Worm (Caenorhabditis elegans) whole organism, L4 larva: ENCODE results near the gene nol-9.

Source experiments
- F10B5.3 ChIP-seq: sonication (generic microtip); optimal IDR thresholded peaks from 2 replicates; lab custom pipeline; 2016; ENCODE audit warnings: mild to moderate bottlenecking, missing genetic modification characterization, missing compliant biosample characterization
- F49E8.2 ChIP-seq: sonication (generic microtip); optimal IDR thresholded peaks from 2 replicates; lab custom pipeline; 2016; ENCODE audit warnings: missing compliant biosample characterization, mild to moderate bottlenecking, missing genetic modification characterization, borderline replicate concordance
- R02D3.7 ChIP-seq: fragments of 150-350 bp; sonication (generic microtip); optimal IDR thresholded peaks from 3 replicates; lab custom pipeline; 2014; ENCODE audit warnings: missing biosample characterization, missing genetic modification characterization
- T26A8.4 ChIP-seq: fragments of 200-800 bp; sonication (Bioruptor generic); IDR thresholded peaks from 2 replicates; pipeline ENCODE4 v1.3.6; 2022; ENCODE audit warnings: missing genetic modification characterization, missing compliant biosample characterization
- Y105C5A.15 ChIP-seq: fragments of 200-800 bp; sonication (Bioruptor generic); IDR thresholded peaks from 2 replicates; pipeline ENCODE4 v1.3.6; 2022; ENCODE audit warnings: missing genetic modification characterization, missing compliant biosample characterization
- ZK337.2 ChIP-seq: fragments of 200-800 bp; sonication (Bioruptor generic); IDR thresholded peaks from 2 replicates; pipeline ENCODE4 v1.3.6; 2022; ENCODE audit warnings: missing genetic modification reagents, missing genetic modification characterization, missing compliant biosample characterization
- ZK546.5 ChIP-seq, 2 experiments: sonication (generic microtip); optimal IDR thresholded peaks; 2 replicates each; lab custom pipeline; 2017; ENCODE audit warnings: missing biosample characterization in 2 of 2, missing genetic modification characterization in 2 of 2
- aly-2 ChIP-seq: sonication (generic microtip); optimal IDR thresholded peaks from 2 replicates; lab custom pipeline; 2018; ENCODE audit warnings: missing biosample characterization, missing genetic modification characterization
- ama-1 ChIP-seq: fragments of 150-350 bp; optimal IDR thresholded peaks from 2 replicates; lab custom pipeline; 2014; ENCODE audit warnings: inconsistent platforms, mixed read lengths
- ceh-28 ChIP-seq: fragments of 150-350 bp; optimal IDR thresholded peaks from 2 replicates; lab custom pipeline; 2014; ENCODE audit warnings: missing biosample characterization, missing genetic modification reagents, missing genetic modification characterization
- daf-19 ChIP-seq: fragments of 200-800 bp; sonication (Bioruptor generic); conservative IDR thresholded peaks from 2 replicates; pipeline ENCODE4 v1.3.6; 2022; ENCODE audit warnings: missing genetic modification characterization, missing compliant biosample characterization
- daf-8 ChIP-seq: fragments of 200-800 bp; sonication (Bioruptor generic); IDR thresholded peaks from 2 replicates; pipeline ENCODE4 v1.3.6; 2022; ENCODE audit warnings: missing genetic modification characterization, missing compliant biosample characterization
- dmd-6 ChIP-seq: fragments of 200-800 bp; sonication (Bioruptor generic); IDR thresholded peaks from 2 replicates; pipeline ENCODE4 v1.3.6; 2022; ENCODE audit warnings: missing genetic modification reagents, missing genetic modification characterization, missing compliant biosample characterization
- dve-1 ChIP-seq: sonication (generic microtip); optimal IDR thresholded peaks from 2 replicates; lab custom pipeline; 2017; ENCODE audit warnings: antibody characterized with exemption, mild to moderate bottlenecking, missing genetic modification characterization, missing compliant biosample characterization; ENCODE audit not compliant: insufficient read depth
- egl-43 ChIP-seq: fragments of 200-800 bp; sonication (Bioruptor generic); IDR thresholded peaks from 2 replicates; pipeline ENCODE4 v1.3.6; 2022; ENCODE audit warnings: missing genetic modification reagents, missing genetic modification characterization, missing compliant biosample characterization
- fkh-10 ChIP-seq: fragments of 150-350 bp; optimal IDR thresholded peaks from 2 replicates; lab custom pipeline; 2014; ENCODE audit warnings: missing biosample characterization, missing genetic modification reagents, missing genetic modification characterization
- fos-1 ChIP-seq: fragments of 150-350 bp; optimal IDR thresholded peaks from 2 replicates; lab custom pipeline; 2014; ENCODE audit warnings: missing biosample characterization, missing genetic modification characterization
- lin-13 ChIP-seq: fragments of 150-350 bp; optimal IDR thresholded peaks from 2 replicates; lab custom pipeline; 2014; ENCODE audit warnings: missing biosample characterization, missing genetic modification reagents, missing genetic modification characterization
- lin-38 ChIP-seq: fragments of 200-800 bp; sonication (Bioruptor generic); IDR thresholded peaks from 2 replicates; pipeline ENCODE4 v1.3.6; 2022; ENCODE audit warnings: missing genetic modification reagents, missing genetic modification characterization, missing compliant biosample characterization
- lin-39 ChIP-seq: fragments of 150-350 bp; optimal IDR thresholded peaks from 2 replicates; lab custom pipeline; 2014; ENCODE audit warnings: missing biosample characterization, missing genetic modification reagents, missing genetic modification characterization
- lsy-2 ChIP-seq, 2 experiments: fragments of 150-350 bp in 1 of 2; sonication (generic microtip) in 1 of 2; optimal IDR thresholded peaks; 2 replicates each; lab custom pipeline; 2014 to 2017; ENCODE audit warnings: missing biosample characterization in 2 of 2, missing genetic modification characterization in 2 of 2
- mdl-1 ChIP-seq, 2 experiments: fragments of 150-350 bp in 1 of 2; sonication (generic microtip) in 1 of 2; optimal IDR thresholded peaks; 2 replicates each; lab custom pipeline; 2014 to 2017; ENCODE audit warnings: missing biosample characterization in 2 of 2, missing genetic modification characterization in 2 of 2
- mdt-29 ChIP-seq: fragments of 200-800 bp; sonication (Bioruptor generic); IDR thresholded peaks from 2 replicates; pipeline ENCODE4 v1.3.6; 2022; ENCODE audit warnings: missing genetic modification reagents, missing genetic modification characterization, missing compliant biosample characterization
- mes-2 ChIP-seq: sonication (generic microtip); optimal IDR thresholded peaks from 2 replicates; lab custom pipeline; 2016; ENCODE audit warnings: missing genotype, mild to moderate bottlenecking, missing genetic modification characterization, missing compliant biosample characterization; ENCODE audit not compliant: poor library complexity, severe bottlenecking
- mxl-2 ChIP-seq: fragments of 200-800 bp; sonication (Bioruptor generic); conservative IDR thresholded peaks from 2 replicates; pipeline ENCODE4 v1.3.6; 2022; ENCODE audit warnings: missing genetic modification reagents, missing genetic modification characterization, missing compliant biosample characterization
- mxl-3 ChIP-seq: fragments of 200-800 bp; sonication (Bioruptor generic); optimal IDR thresholded peaks from 2 replicates; lab custom pipeline; 2018; ENCODE audit warnings: mild to moderate bottlenecking, missing genetic modification characterization, missing compliant biosample characterization
- nhr-10 ChIP-seq: fragments of 150-350 bp; optimal IDR thresholded peaks from 2 replicates; lab custom pipeline; 2014; ENCODE audit warnings: missing biosample characterization, missing genetic modification characterization
- nhr-102 ChIP-seq: sonication (generic microtip); optimal IDR thresholded peaks from 2 replicates; lab custom pipeline; 2016; ENCODE audit warnings: mild to moderate bottlenecking, missing genetic modification characterization, moderate library complexity, missing compliant biosample characterization
- nhr-11 ChIP-seq: fragments of 150-350 bp; optimal IDR thresholded peaks from 2 replicates; lab custom pipeline; 2014; ENCODE audit warnings: missing biosample characterization, missing genetic modification characterization
- nhr-111 ChIP-seq: fragments of 200-800 bp; sonication (Bioruptor generic); optimal IDR thresholded peaks from 2 replicates; lab custom pipeline; 2018; ENCODE audit warnings: mild to moderate bottlenecking, missing genetic modification characterization, missing compliant biosample characterization
- nhr-6 ChIP-seq: fragments of 150-350 bp; optimal IDR thresholded peaks from 2 replicates; lab custom pipeline; 2014; ENCODE audit warnings: missing biosample characterization, missing genetic modification characterization
- php-3 ChIP-seq: fragments of 200-800 bp; sonication (Bioruptor generic); IDR thresholded peaks from 2 replicates; pipeline ENCODE4 v1.3.6; 2022; ENCODE audit warnings: missing genetic modification reagents, missing genetic modification characterization, missing compliant biosample characterization
- tra-1 ChIP-seq: fragments of 200-800 bp; sonication (Bioruptor generic); IDR thresholded peaks from 2 replicates; pipeline ENCODE4 v1.3.6; 2022; ENCODE audit warnings: missing genetic modification reagents, missing genetic modification characterization, missing compliant biosample characterization
- unc-130 ChIP-seq: sonication (generic microtip); optimal IDR thresholded peaks from 2 replicates; lab custom pipeline; 2016; ENCODE audit warnings: missing genetic modification reagents, missing genetic modification characterization, missing compliant biosample characterization
- unc-62 ChIP-seq, 3 experiments: fragments of 150-350 bp in 1 of 3; sonication (generic microtip); optimal IDR thresholded peaks in 2 of 3; peaks in 1 of 3; 1 replicate in 1 of 3; 2 replicates in 2 of 3; lab custom pipeline; 2014 to 2017; ENCODE audit warnings: missing biosample characterization in 3 of 3, missing genetic modification characterization in 3 of 3, missing genetic modification reagents in 3 of 3, missing genotype in 1 of 3
- zfp-2 ChIP-seq: sonication (generic microtip); optimal IDR thresholded peaks from 2 replicates; lab custom pipeline; 2016; ENCODE audit warnings: mild to moderate bottlenecking, missing genetic modification characterization, missing compliant biosample characterization
- zip-11 ChIP-seq: fragments of 200-800 bp; sonication (Bioruptor generic); IDR thresholded peaks from 2 replicates; pipeline ENCODE4 v1.3.6; 2022; ENCODE audit warnings: missing genetic modification characterization, missing compliant biosample characterization
- zip-2 ChIP-seq: fragments of 150-350 bp; optimal IDR thresholded peaks from 2 replicates; lab custom pipeline; 2014; ENCODE audit warnings: missing biosample characterization, missing genetic modification characterization
- ztf-11 ChIP-seq: fragments of 150-350 bp; optimal IDR thresholded peaks from 2 replicates; lab custom pipeline; 2014; ENCODE audit warnings: missing biosample characterization, missing genetic modification characterization

Gene nol-9

DNA sequence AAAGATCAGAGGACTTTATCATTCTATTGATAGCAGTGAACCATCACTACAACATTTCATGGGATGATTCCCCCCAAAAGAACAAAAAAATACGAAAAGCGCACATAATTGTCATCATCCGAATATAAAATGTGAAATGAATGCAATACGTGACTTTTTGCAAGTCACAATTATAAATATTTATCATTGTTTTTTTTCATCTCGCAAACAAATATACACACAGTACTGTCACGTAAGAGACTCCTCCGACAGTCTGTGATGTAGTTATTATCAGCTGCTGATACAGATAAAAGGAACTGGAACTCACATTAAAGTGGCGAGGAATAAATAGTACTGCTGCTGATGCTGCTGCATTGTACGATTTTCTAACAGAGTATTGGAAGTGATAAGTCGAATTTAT, 25.9 kb upstream of the nol-9 start (continued):
- TF ChIP-seq fkh-10 (GFP tag; lab: Kevin White, UChicago) (no peak), lsy-2 (tag; optimal IDR thresholded peaks at IDR 0.05; lab: Kevin White, UChicago) (peak in 1 of 2 experiments; percentile 16), egl-43 (no peak), R02D3.7 (tag; lab: Kevin White, UChicago) (no peak), zfp-2 (no peak), T26A8.4 (GFP tag; lab: Robert Waterston, UW) (no peak)

DNA sequence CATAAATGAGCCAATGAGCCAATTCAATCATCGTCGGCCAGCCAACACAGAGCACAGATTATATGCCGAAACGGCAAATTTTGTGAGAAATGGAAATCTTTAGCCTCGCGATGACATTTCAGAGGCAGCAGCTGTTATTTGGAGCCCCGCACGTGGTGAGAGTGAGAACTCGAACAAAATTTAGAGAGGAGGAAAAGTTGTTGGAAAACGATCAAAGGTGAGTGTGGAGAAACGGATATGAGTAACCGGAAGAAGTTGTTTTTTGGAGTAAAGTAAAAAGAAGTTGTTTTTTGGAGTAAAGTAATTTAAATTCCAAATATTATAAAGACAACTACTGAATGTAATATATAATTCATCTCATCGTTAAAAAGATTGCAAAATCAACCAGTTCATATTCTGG, 23.6 kb upstream of the nol-9 start, which contains the start of gene Y62E10A.13:
Gene Y62E10A.13 (minus strand): TSS at position 326 of the 400 bp plus-strand sequence.
- no peak for TF ChIP-seq Y105C5A.15 (GFP tag; lab: Robert Waterston, UW)
- TF ChIP-seq F49E8.2 (tag; lab: Kevin White, UChicago), result peak; percentile 9
- TF ChIP-seq lin-38 (GFP tag; lab: Robert Waterston, UW), result peak; percentile 42; the same call in 1 of the 2 replicates

- TF ChIP-seq unc-130 (GFP tag; lab: Kevin White, UChicago), result peak; percentile 19
- TF ChIP-seq unc-62 (GFP tag; optimal IDR thresholded peaks at IDR 0.05 in 1 of 2; lab: Kevin White, UChicago), result peak in 1 of 2 experiments; percentile 41
- TF ChIP-seq unc-62 (tag; optimal IDR thresholded peaks at IDR 0.05; lab: Kevin White, UChicago), result no peak
- no peak for TF ChIP-seq zip-2 (tag; lab: Kevin White, UChicago)
These were observed 21.6 kb upstream of the nol-9 start, which contains the start of the genes memi-2 and cyp-31A5 for ce11 chrIV:13400456-13401364. Gene memi-2 (minus strand): TSS chrIV:13400506. Gene cyp-31A5 (plus strand): TSS chrIV:13401289.

DNA sequence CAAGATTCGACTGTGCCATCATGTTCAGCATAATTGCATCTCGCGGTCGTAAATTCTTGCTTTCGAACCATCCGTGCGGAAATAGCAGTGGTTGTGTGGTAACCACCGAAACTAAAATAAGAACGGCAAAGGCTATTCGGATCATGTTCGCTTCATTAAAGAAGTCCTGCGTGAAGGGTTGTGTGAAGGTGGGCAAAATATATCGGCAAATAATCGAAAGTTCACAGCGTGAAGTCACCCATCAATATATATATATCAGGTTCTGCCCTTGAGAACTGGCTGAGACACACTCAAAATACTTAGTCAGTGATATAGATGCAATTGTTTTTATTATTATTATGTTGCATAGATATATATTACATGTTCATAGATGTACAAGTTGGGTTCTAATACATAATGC, 14.3 kb upstream of the nol-9 start, which contains the start of gene Y62E10A.19:
Gene Y62E10A.19 (minus strand): TSS at position 289 of the 400 bp plus-strand sequence.
- TF ChIP-seq fos-1 (no peak), unc-62 (GFP tag; optimal IDR thresholded peaks at IDR 0.05 in 1 of 2; lab: Kevin White, UChicago) (peak in 1 of 2 experiments; percentile 69), unc-62 (tag; optimal IDR thresholded peaks at IDR 0.05; lab: Kevin White, UChicago) (no peak)

- TF ChIP-seq tra-1 (no peak), dve-1 (tag; lab: Kevin White, UChicago) (peak; percentile 25), unc-130 (GFP tag; lab: Kevin White, UChicago) (no peak), nhr-102 (tag; lab: Kevin White, UChicago) (no peak), ZK337.2 (GFP tag; lab: Robert Waterston, UW) (no peak), aly-2 (tag; lab: Kevin White, UChicago) (no peak), zip-11 (GFP tag; lab: Robert Waterston, UW) (no peak), mdl-1 (tag; optimal IDR thresholded peaks at IDR 0.05; lab: Kevin White, UChicago) (peak in 1 of 2 experiments; percentile 13), dmd-6 (GFP tag; lab: Robert Waterston, UW) (no peak), ztf-11 (tag; lab: Kevin White, UChicago) (no peak), mxl-3 (GFP tag; lab: Kevin White, UChicago) (peak; percentile 71), daf-8 (no peak), nhr-10 (tag; lab: Kevin White, UChicago) (no peak), fkh-10 (GFP tag; lab: Kevin White, UChicago) (no peak), lin-39 (no peak), daf-19 (no peak), php-3 (GFP tag; lab: Robert Waterston, UW) (no peak), egl-43 (no peak), ama-1 (lab: Kevin White, UChicago) (no peak), nhr-111 (GFP tag; lab: Kevin White, UChicago) (no peak), nhr-6 (tag; lab: Kevin White, UChicago) (no peak), lin-13 (GFP tag; lab: Kevin White, UChicago) (no peak), ZK546.5 (tag; optimal IDR thresholded peaks at IDR 0.05; lab: Kevin White, UChicago) (no peak), nhr-11 (tag; lab: Kevin White, UChicago) (no peak), zfp-2 (no peak), mxl-2 (GFP tag; lab: Robert Waterston, UW) (no peak), ceh-28 (no peak), mes-2 (tag; lab: Kevin White, UChicago) (peak; percentile 33), mdt-29 (GFP tag; lab: Robert Waterston, UW) (no peak), F10B5.3 (no peak)
These were observed 9.4 kb upstream of the nol-9 start, which contains the start of gene gcl-1 for ce11 chrIV:13412845-13413383. Gene gcl-1 (minus strand): TSS chrIV:13412895.
